Worm (Caenorhabditis elegans) whole organism, mixed stage, embryonic: ENCODE data around the gene F35E12.10.

Experiments used
- M03D4.4 ChIP-seq: sonication (generic microtip); optimal IDR thresholded peaks from 2 replicates; lab custom pipeline; 2017; ENCODE audit warnings: mild to moderate bottlenecking, missing genetic modification characterization, missing compliant biosample characterization
- bed-3 ChIP-seq: fragments of 200-800 bp; sonication (Bioruptor generic); optimal IDR thresholded peaks from 3 replicates; lab custom pipeline; 2018; ENCODE audit warnings: mild to moderate bottlenecking, missing genetic modification characterization, moderate library complexity, missing compliant biosample characterization
- blmp-1 ChIP-seq: fragments of 150-350 bp; optimal IDR thresholded peaks from 2 replicates; lab custom pipeline; 2014; ENCODE audit warnings: missing biosample characterization, missing genetic modification characterization
- ceh-39 ChIP-seq: fragments of 150-350 bp; optimal IDR thresholded peaks from 2 replicates; lab custom pipeline; 2014; ENCODE audit warnings: missing biosample characterization, missing genetic modification characterization
- ceh-43 ChIP-seq: fragments of 200-800 bp; sonication (Bioruptor generic); optimal IDR thresholded peaks from 2 replicates; lab custom pipeline; 2018; ENCODE audit warnings: mild to moderate bottlenecking, missing genetic modification characterization, moderate library complexity, missing compliant biosample characterization
- ceh-83 ChIP-seq: fragments of 200-800 bp; sonication (Bioruptor generic); optimal IDR thresholded peaks from 2 replicates; lab custom pipeline; 2018; ENCODE audit warnings: mild to moderate bottlenecking, missing genetic modification characterization, missing compliant biosample characterization
- ces-1 ChIP-seq: fragments of 150-350 bp; optimal IDR thresholded peaks from 2 replicates; lab custom pipeline; 2014; ENCODE audit warnings: missing biosample characterization, missing genetic modification reagents, missing genetic modification characterization
- cnd-1 ChIP-seq: fragments of 200-800 bp; sonication (Bioruptor generic); optimal IDR thresholded peaks from 2 replicates; lab custom pipeline; 2018; ENCODE audit warnings: mild to moderate bottlenecking, missing genetic modification characterization, missing compliant biosample characterization
- drap-1 ChIP-seq: fragments of 200-800 bp; sonication (Bioruptor generic); optimal IDR thresholded peaks from 3 replicates; lab custom pipeline; 2018; ENCODE audit warnings: mild to moderate bottlenecking, missing genetic modification characterization, missing compliant biosample characterization
- elt-3 ChIP-seq: fragments of 150-350 bp; optimal IDR thresholded peaks from 2 replicates; lab custom pipeline; 2014; ENCODE audit warnings: missing biosample characterization, missing genetic modification characterization
- flh-1 ChIP-seq: fragments of 200-800 bp; sonication (Bioruptor generic); optimal IDR thresholded peaks from 2 replicates; lab custom pipeline; 2018; ENCODE audit warnings: mild to moderate bottlenecking, missing genetic modification characterization, moderate library complexity, missing compliant biosample characterization
- ham-2 ChIP-seq: fragments of 200-800 bp; sonication (Bioruptor generic); optimal IDR thresholded peaks from 2 replicates; lab custom pipeline; 2018; ENCODE audit warnings: mild to moderate bottlenecking, missing genetic modification characterization, missing compliant biosample characterization
- hlh-1 ChIP-seq: fragments of 150-350 bp; optimal IDR thresholded peaks from 2 replicates; lab custom pipeline; 2014; ENCODE audit warnings: missing biosample characterization, missing genetic modification reagents, missing genetic modification characterization
- lin-13 ChIP-seq: fragments of 150-350 bp; optimal IDR thresholded peaks from 2 replicates; lab custom pipeline; 2014; ENCODE audit warnings: missing biosample characterization, missing genetic modification characterization
- lin-32 ChIP-seq: fragments of 200-800 bp; sonication (Bioruptor generic); optimal IDR thresholded peaks from 2 replicates; lab custom pipeline; 2018; ENCODE audit warnings: mild to moderate bottlenecking, missing genetic modification characterization, missing compliant biosample characterization
- lsy-2 ChIP-seq: fragments of 150-350 bp; optimal IDR thresholded peaks from 2 replicates; lab custom pipeline; 2014; ENCODE audit warnings: missing biosample characterization, missing genetic modification characterization
- mab-5 ChIP-seq: fragments of 150-350 bp; optimal IDR thresholded peaks from 2 replicates; lab custom pipeline; 2014; ENCODE audit warnings: missing biosample characterization, missing genetic modification characterization
- mep-1 ChIP-seq: fragments of 150-350 bp; optimal IDR thresholded peaks from 2 replicates; lab custom pipeline; 2017; ENCODE audit warnings: missing biosample characterization, missing genetic modification reagents, missing genetic modification characterization, inconsistent platforms
- mls-2 ChIP-seq: sonication (generic microtip); optimal IDR thresholded peaks from 2 replicates; lab custom pipeline; 2016; ENCODE audit warnings: mild to moderate bottlenecking, missing genetic modification characterization, moderate library complexity, missing compliant biosample characterization
- nhr-12 ChIP-seq: fragments of 150-350 bp; optimal IDR thresholded peaks from 2 replicates; lab custom pipeline; 2014; ENCODE audit warnings: missing biosample characterization, missing genetic modification characterization
- nhr-2 ChIP-seq: fragments of 150-350 bp; optimal IDR thresholded peaks from 2 replicates; lab custom pipeline; 2014; ENCODE audit warnings: missing biosample characterization, missing genetic modification characterization
- nhr-237 ChIP-seq: fragments of 150-350 bp; optimal IDR thresholded peaks from 2 replicates; lab custom pipeline; 2014; ENCODE audit warnings: missing biosample characterization, missing genetic modification characterization
- nhr-28 ChIP-seq: fragments of 150-350 bp; optimal IDR thresholded peaks from 2 replicates; lab custom pipeline; 2014; ENCODE audit warnings: missing biosample characterization, missing genetic modification characterization
- pha-4 ChIP-seq: fragments of 150-350 bp; optimal IDR thresholded peaks from 2 replicates; lab custom pipeline; 2018; ENCODE audit warnings: missing biosample characterization, missing genetic modification reagents, missing genetic modification characterization
- sem-2 ChIP-seq: fragments of 200-800 bp; sonication (Bioruptor generic); optimal IDR thresholded peaks from 2 replicates; lab custom pipeline; 2018; ENCODE audit warnings: mild to moderate bottlenecking, missing genetic modification characterization, missing compliant biosample characterization
- snpc-4 ChIP-seq: fragments of 150-350 bp; optimal IDR thresholded peaks from 2 replicates; lab custom pipeline; 2014; ENCODE audit warnings: missing biosample characterization, missing genetic modification characterization
- tbx-8 ChIP-seq: fragments of 200-800 bp; sonication (Bioruptor generic); optimal IDR thresholded peaks from 2 replicates; lab custom pipeline; 2018; ENCODE audit warnings: mild to moderate bottlenecking, missing genetic modification characterization, moderate library complexity, missing compliant biosample characterization
- unc-120 ChIP-seq: sonication (generic microtip); optimal IDR thresholded peaks from 2 replicates; lab custom pipeline; 2017; ENCODE audit warnings: missing genetic modification characterization, missing compliant biosample characterization; ENCODE audit not compliant: poor library complexity, severe bottlenecking
- unc-62 ChIP-seq: fragments of 150-350 bp; optimal IDR thresholded peaks from 2 replicates; lab custom pipeline; 2014; ENCODE audit warnings: missing biosample characterization, missing genetic modification reagents, missing genetic modification characterization
- zip-8 ChIP-seq: fragments of 150-350 bp; optimal IDR thresholded peaks from 2 replicates; lab custom pipeline; 2014; ENCODE audit warnings: missing biosample characterization, missing genetic modification characterization
- ztf-11 ChIP-seq: fragments of 150-350 bp; optimal IDR thresholded peaks from 2 replicates; lab custom pipeline; 2014; ENCODE audit warnings: missing biosample characterization, missing genetic modification characterization

F35E12.10 gene

ce11 chrV:13748658-13749057, at the start of gene F35E12.10:
TSS of gene F35E12.10 (minus strand) at chrV:13748758.
- TF ChIP-seq snpc-4 (tag; lab: Kevin White, UChicago) (no peak), tbx-8 (GFP tag; lab: Kevin White, UChicago) (no peak), hlh-1 (tag; lab: Kevin White, UChicago) (no peak), elt-3 (tag; lab: Kevin White, UChicago) (no peak), mep-1 (tag; lab: Kevin White, UChicago) (no peak), sem-2 (GFP tag; lab: Kevin White, UChicago) (no peak), zip-8 (tag; lab: Kevin White, UChicago) (no peak), ztf-11 (tag; lab: Kevin White, UChicago) (no peak), blmp-1 (tag; lab: Kevin White, UChicago) (no peak), ceh-43 (no peak), flh-1 (GFP tag; lab: Kevin White, UChicago) (no peak), nhr-237 (no peak), nhr-2 (no peak), mab-5 (no peak), nhr-12 (tag; lab: Kevin White, UChicago) (no peak), drap-1 (GFP tag; lab: Kevin White, UChicago) (no peak), lin-32 (GFP tag; lab: Kevin White, UChicago) (no peak)

- no peak for TF ChIP-seq nhr-12 (tag; lab: Kevin White, UChicago)
- TF ChIP-seq ham-2 (GFP tag; lab: Kevin White, UChicago), result no peak
- TF ChIP-seq ceh-43, result no peak
- TF ChIP-seq ces-1 (GFP tag; lab: Kevin White, UChicago), result peak; percentile 18
Observed at ce11 chrV:13796246-13796776, 47.8 kb upstream of the F35E12.10 start, which contains the start of gene twk-32. TSS of gene twk-32 (plus strand) at chrV:13796641.

- TF ChIP-seq pha-4, result no peak
- no peak for TF ChIP-seq nhr-237
- TF ChIP-seq ceh-43, result no peak
- no peak for TF ChIP-seq unc-62 (GFP tag; lab: Kevin White, UChicago)
- no peak for TF ChIP-seq bed-3 (GFP tag; lab: Kevin White, UChicago)
- TF ChIP-seq ces-1 (GFP tag; lab: Kevin White, UChicago), result no peak
- no peak for TF ChIP-seq unc-120 (tag; lab: Kevin White, UChicago)
- no peak for TF ChIP-seq drap-1 (GFP tag; lab: Kevin White, UChicago)
- TF ChIP-seq sem-2 (GFP tag; lab: Kevin White, UChicago), result no peak
- TF ChIP-seq blmp-1 (tag; lab: Kevin White, UChicago), result no peak
- no peak for TF ChIP-seq ceh-83
- TF ChIP-seq M03D4.4 (tag; lab: Kevin White, UChicago), result no peak
- TF ChIP-seq mab-5, result no peak
Observed at ce11 chrV:13794046-13794445, 45.5 kb upstream of the F35E12.10 start.

ce11 chrV:13790557-13790956, 42.0 kb upstream of the F35E12.10 start:
- TF ChIP-seq cnd-1, result no peak
- no peak for TF ChIP-seq ces-1 (GFP tag; lab: Kevin White, UChicago)
- no peak for TF ChIP-seq snpc-4 (tag; lab: Kevin White, UChicago)
- no peak for TF ChIP-seq elt-3 (tag; lab: Kevin White, UChicago)
- TF ChIP-seq drap-1 (GFP tag; lab: Kevin White, UChicago), result no peak
- TF ChIP-seq nhr-12 (tag; lab: Kevin White, UChicago), result no peak
- TF ChIP-seq nhr-28, result no peak
- TF ChIP-seq zip-8 (tag; lab: Kevin White, UChicago), result no peak
- no peak for TF ChIP-seq ceh-39 (tag; lab: Kevin White, UChicago)
- TF ChIP-seq blmp-1 (tag; lab: Kevin White, UChicago), result no peak
- no peak for TF ChIP-seq unc-62 (GFP tag; lab: Kevin White, UChicago)
- no peak for TF ChIP-seq mab-5
- TF ChIP-seq bed-3 (GFP tag; lab: Kevin White, UChicago), result no peak
- TF ChIP-seq sem-2 (GFP tag; lab: Kevin White, UChicago), result no peak
- no peak for TF ChIP-seq lsy-2 (tag; lab: Kevin White, UChicago)
- TF ChIP-seq mls-2 (tag; lab: Kevin White, UChicago), result no peak
- no peak for TF ChIP-seq ceh-83
- no peak for TF ChIP-seq ztf-11 (tag; lab: Kevin White, UChicago)
- TF ChIP-seq unc-120 (tag; lab: Kevin White, UChicago), result no peak

- TF ChIP-seq sem-2 (GFP tag; lab: Kevin White, UChicago) (no peak), lsy-2 (tag; lab: Kevin White, UChicago) (no peak), lin-32 (GFP tag; lab: Kevin White, UChicago) (no peak), lin-13 (no peak), ham-2 (GFP tag; lab: Kevin White, UChicago) (no peak), ceh-43 (no peak), blmp-1 (tag; lab: Kevin White, UChicago) (no peak)
Observed at ce11 chrV:13790117-13790516, 41.6 kb upstream of the F35E12.10 start.
